Fruit fly (Drosophila melanogaster) whole organism, prepupa: ENCODE results near the gene Pde11.

Experiments used
- Blimp-1 ChIP-seq: fragments of 200-800 bp; sonication (Bioruptor generic); optimal IDR thresholded peaks from 3 replicates; lab custom pipeline; 2017; ENCODE audit warnings: missing biosample characterization, missing genetic modification characterization, mild to moderate bottlenecking, moderate library complexity, missing genetic modification reagents
- CG10631 ChIP-seq: fragments of 200-800 bp; sonication (Bioruptor generic); optimal IDR thresholded peaks from 2 replicates; lab custom pipeline; 2016; ENCODE audit warnings: missing biosample characterization, missing genetic modification characterization
- CG10669 ChIP-seq: fragments of 200-800 bp; sonication (Bioruptor generic); optimal IDR thresholded peaks from 3 replicates; lab custom pipeline; 2018; ENCODE audit warnings: missing biosample characterization, mild to moderate bottlenecking, missing genetic modification characterization, moderate library complexity
- CG11294 ChIP-seq: fragments of 200-800 bp; sonication (Bioruptor generic); IDR thresholded peaks from 2 replicates; pipeline ENCODE4 v1.3.6; 2022; ENCODE audit warnings: missing biosample characterization, missing genetic modification characterization
- CG11762 ChIP-seq: fragments of 200-800 bp; sonication (Bioruptor generic); optimal IDR thresholded peaks from 3 replicates; lab custom pipeline; 2016; ENCODE audit warnings: missing biosample characterization, missing genetic modification characterization; ENCODE audit not compliant: insufficient read depth
- CG15336 ChIP-seq: fragments of 200-800 bp; sonication (Bioruptor generic); IDR thresholded peaks from 2 replicates; pipeline ENCODE4 v1.3.6; 2022; ENCODE audit warnings: missing biosample characterization, missing genetic modification characterization
- CG1621 ChIP-seq: fragments of 200-800 bp; sonication (Bioruptor generic); optimal IDR thresholded peaks from 3 replicates; lab custom pipeline; 2018; ENCODE audit warnings: missing biosample characterization, mild to moderate bottlenecking, missing genetic modification characterization
- CG3032 ChIP-seq: fragments of 200-800 bp; optimal IDR thresholded peaks from 2 replicates; lab custom pipeline; 2019; ENCODE audit warnings: missing biosample characterization, mild to moderate bottlenecking, missing genetic modification characterization, moderate library complexity
- CG31627 ChIP-seq: fragments of 200-800 bp; sonication (Bioruptor generic); optimal IDR thresholded peaks from 3 replicates; lab custom pipeline; 2016; ENCODE audit warnings: missing biosample characterization, missing genetic modification characterization
- CG32006 ChIP-seq: fragments of 200-800 bp; sonication (Bioruptor generic); optimal IDR thresholded peaks from 3 replicates; lab custom pipeline; 2017; ENCODE audit warnings: missing biosample characterization, mild to moderate bottlenecking, missing genetic modification characterization
- CG34406 ChIP-seq: fragments of 200-800 bp; sonication (Bioruptor generic); optimal IDR thresholded peaks from 3 replicates; lab custom pipeline; 2016; ENCODE audit warnings: missing biosample characterization, missing genetic modification characterization
- CG3919 ChIP-seq: fragments of 200-800 bp; sonication (Bioruptor generic); optimal IDR thresholded peaks from 3 replicates; lab custom pipeline; 2016; ENCODE audit warnings: missing biosample characterization, missing genetic modification characterization
- CG4318 ChIP-seq: fragments of 200-800 bp; sonication (Bioruptor generic); optimal IDR thresholded peaks from 3 replicates; lab custom pipeline; 2017; ENCODE audit warnings: missing biosample characterization, mild to moderate bottlenecking, missing genetic modification characterization
- CG6163 ChIP-seq: fragments of 200-800 bp; sonication (Bioruptor generic); IDR thresholded peaks from 3 replicates; pipeline ENCODE4 v1.3.6; 2022; ENCODE audit warnings: missing biosample characterization, missing genetic modification characterization
- CG6276 ChIP-seq: fragments of 200-800 bp; sonication (Bioruptor generic); optimal IDR thresholded peaks from 2 replicates; lab custom pipeline; 2017; ENCODE audit warnings: missing biosample characterization, mild to moderate bottlenecking, missing genetic modification characterization
- CG6792 ChIP-seq: fragments of 200-800 bp; sonication (Bioruptor generic); optimal IDR thresholded peaks from 3 replicates; lab custom pipeline; 2016; ENCODE audit warnings: missing biosample characterization, missing genetic modification characterization
- CG6854 ChIP-seq: fragments of 200-800 bp; sonication (Bioruptor generic); optimal IDR thresholded peaks from 2 replicates; lab custom pipeline; 2017; ENCODE audit warnings: missing biosample characterization, mild to moderate bottlenecking, missing genetic modification characterization
- CG8119 ChIP-seq: fragments of 200-800 bp; sonication (Bioruptor generic); IDR thresholded peaks from 3 replicates; pipeline ENCODE4 v1.3.6; 2022; ENCODE audit warnings: missing biosample characterization, missing genetic modification characterization
- CG9139 ChIP-seq: fragments of 200-800 bp; sonication (Bioruptor generic); optimal IDR thresholded peaks from 3 replicates; lab custom pipeline; 2017; ENCODE audit warnings: missing biosample characterization, mild to moderate bottlenecking, missing genetic modification characterization
- Eip75B ChIP-seq: fragments of 200-800 bp; sonication (Bioruptor generic); optimal IDR thresholded peaks from 3 replicates; lab custom pipeline; 2016; ENCODE audit warnings: missing biosample characterization, missing genetic modification characterization
- Eip78C ChIP-seq: fragments of 200-800 bp; sonication (Bioruptor generic); peaks from one replicate; lab custom pipeline; 2016; ENCODE audit warnings: missing biosample characterization, missing genetic modification characterization
- Eip93F ChIP-seq: fragments of 200-800 bp; sonication (Bioruptor generic); optimal IDR thresholded peaks from 2 replicates; lab custom pipeline; 2016; ENCODE audit warnings: missing biosample characterization, mild to moderate bottlenecking, missing genetic modification characterization
- Ets96B ChIP-seq: fragments of 200-800 bp; optimal IDR thresholded peaks from 2 replicates; lab custom pipeline; 2019; ENCODE audit warnings: missing biosample characterization, mild to moderate bottlenecking, missing genetic modification characterization, moderate library complexity
- Gug ChIP-seq: fragments of 200-800 bp; sonication (Bioruptor generic); IDR thresholded peaks from 2 replicates; pipeline ENCODE4 v1.3.6; 2022; ENCODE audit warnings: missing biosample characterization, missing genetic modification characterization
- Hr4 ChIP-seq: fragments of 200-800 bp; sonication (Bioruptor generic); optimal IDR thresholded peaks from 3 replicates; lab custom pipeline; 2016; ENCODE audit warnings: missing biosample characterization, missing genetic modification characterization
- Lpt ChIP-seq: fragments of 200-800 bp; sonication (Bioruptor generic); optimal IDR thresholded peaks from 3 replicates; lab custom pipeline; 2016; ENCODE audit warnings: missing biosample characterization, missing genetic modification characterization
- OdsH ChIP-seq: fragments of 200-800 bp; sonication (Bioruptor generic); optimal IDR thresholded peaks from 3 replicates; lab custom pipeline; 2016; ENCODE audit warnings: missing biosample characterization, missing genetic modification characterization
- Smox ChIP-seq: fragments of 200-800 bp; sonication (Bioruptor generic); optimal IDR thresholded peaks from 3 replicates; lab custom pipeline; 2016; ENCODE audit warnings: missing biosample characterization, missing genetic modification characterization
- Sox102F ChIP-seq: fragments of 200-800 bp; sonication (Bioruptor generic); optimal IDR thresholded peaks from 2 replicates; lab custom pipeline; 2016; ENCODE audit warnings: missing biosample characterization, mild to moderate bottlenecking, missing genetic modification characterization
- Sox14 ChIP-seq: fragments of 200-800 bp; sonication (Bioruptor generic); optimal IDR thresholded peaks from 3 replicates; lab custom pipeline; 2016; ENCODE audit warnings: missing biosample characterization, missing genetic modification characterization
- achi ChIP-seq: fragments of 200-800 bp; sonication (Bioruptor generic); optimal IDR thresholded peaks from 3 replicates; lab custom pipeline; 2016; ENCODE audit warnings: missing biosample characterization, missing genetic modification characterization
- acj6 ChIP-seq: fragments of 200-800 bp; sonication (Bioruptor generic); optimal IDR thresholded peaks from 3 replicates; lab custom pipeline; 2016; ENCODE audit warnings: missing biosample characterization, missing genetic modification characterization
- dac ChIP-seq: fragments of 200-800 bp; sonication (Bioruptor generic); optimal IDR thresholded peaks from 2 replicates; lab custom pipeline; 2017; ENCODE audit warnings: missing biosample characterization, mild to moderate bottlenecking, missing genetic modification characterization
- dsx ChIP-seq: fragments of 200-800 bp; optimal IDR thresholded peaks from 3 replicates; lab custom pipeline; 2019; ENCODE audit warnings: missing biosample characterization, mild to moderate bottlenecking, missing genetic modification characterization, moderate library complexity; ENCODE audit not compliant: poor library complexity, severe bottlenecking
- eg ChIP-seq: fragments of 200-800 bp; sonication (Bioruptor generic); IDR thresholded peaks from 3 replicates; pipeline ENCODE4 v1.3.6; 2022; ENCODE audit warnings: missing biosample characterization, missing genetic modification characterization
- fd59A ChIP-seq: fragments of 200-800 bp; sonication (Bioruptor generic); optimal IDR thresholded peaks from 2 replicates; lab custom pipeline; 2017; ENCODE audit warnings: missing biosample characterization, mild to moderate bottlenecking, missing genetic modification characterization, missing genetic modification reagents
- fkh ChIP-seq: fragments of 200-800 bp; sonication (Bioruptor generic); optimal IDR thresholded peaks from 3 replicates; lab custom pipeline; 2017; ENCODE audit warnings: missing biosample characterization, mild to moderate bottlenecking, missing genetic modification characterization, moderate library complexity
- lz ChIP-seq: fragments of 200-800 bp; sonication (Bioruptor generic); optimal IDR thresholded peaks from 3 replicates; lab custom pipeline; 2016; ENCODE audit warnings: missing biosample characterization, missing genetic modification characterization
- net ChIP-seq: fragments of 200-800 bp; sonication (Bioruptor generic); optimal IDR thresholded peaks from 3 replicates; lab custom pipeline; 2016; ENCODE audit warnings: missing biosample characterization, missing genetic modification characterization
- pdm3 ChIP-seq: fragments of 200-800 bp; sonication (Bioruptor generic); optimal IDR thresholded peaks from 3 replicates; lab custom pipeline; 2016; ENCODE audit warnings: missing biosample characterization, missing genetic modification characterization
- salr ChIP-seq, 2 experiments: fragments of 200-800 bp; sonication (Bioruptor generic); optimal IDR thresholded peaks; 3 replicates each; lab custom pipeline; 2016 to 2018; ENCODE audit warnings: missing biosample characterization in 2 of 2, missing genetic modification characterization in 2 of 2, mild to moderate bottlenecking in 1 of 2
- ss ChIP-seq, 2 experiments: fragments of 200-800 bp; sonication (Bioruptor generic); optimal IDR thresholded peaks; 2 replicates in 1 of 2; 3 replicates in 1 of 2; lab custom pipeline; 2017 to 2018; ENCODE audit warnings: mild to moderate bottlenecking in 2 of 2, missing biosample characterization in 2 of 2, missing genetic modification characterization in 2 of 2, moderate library complexity in 1 of 2

Gene Pde11

DNA sequence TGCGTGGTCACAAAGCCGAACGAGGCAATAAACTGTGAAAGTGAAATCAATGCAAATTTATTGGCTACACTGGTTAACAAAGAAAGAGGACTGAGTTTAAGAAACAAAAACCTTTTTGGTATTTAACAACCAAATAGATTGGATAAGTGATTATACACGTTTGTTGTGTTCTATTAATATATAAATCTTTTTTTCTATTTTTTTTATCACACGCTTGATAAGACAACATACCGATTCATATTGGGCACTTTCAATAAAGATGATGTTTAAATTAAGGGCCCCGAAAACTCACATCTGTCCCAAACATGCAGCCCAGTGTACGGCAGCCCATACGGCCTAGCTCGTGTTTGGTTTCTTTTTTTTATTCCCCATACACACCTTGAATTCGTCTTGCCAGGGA, 97.0 kb downstream of the Pde11 start:
- peak; percentile 15 for TF ChIP-seq CG10631
- TF ChIP-seq Blimp-1, result no peak
- TF ChIP-seq salr (GFP tag; optimal IDR thresholded peaks at IDR 0.05; lab: Kevin White, UChicago), result peak in 1 of 2 experiments; percentile 5
- TF ChIP-seq Eip78C, result peak; percentile 88
- TF ChIP-seq CG6163, result 0 out of 3 replicates have a peak, but pooled peaks have one; percentile 23
- TF ChIP-seq Hr4 (GFP tag; lab: Kevin White, UChicago), result peak; percentile 55
- TF ChIP-seq Sox14 (GFP tag; lab: Kevin White, UChicago), result no peak
- TF ChIP-seq acj6 (GFP tag; lab: Kevin White, UChicago), result no peak
- peak; percentile 4 for TF ChIP-seq fd59A (GFP tag; lab: Kevin White, UChicago)
- no peak for TF ChIP-seq Eip93F (GFP tag; lab: Kevin White, UChicago)
- TF ChIP-seq CG3919 (GFP tag; lab: Kevin White, UChicago), result peak; percentile 34
- no peak for TF ChIP-seq CG10669 (GFP tag; lab: Kevin White, UChicago)
- no peak for TF ChIP-seq pdm3 (GFP tag; lab: Kevin White, UChicago)
- peak; percentile 75 for TF ChIP-seq CG32006 (GFP tag; lab: Kevin White, UChicago)
- TF ChIP-seq Ets96B, result no peak
- TF ChIP-seq achi (GFP tag; lab: Kevin White, UChicago), result peak; percentile 58
- peak; percentile 56 for TF ChIP-seq CG6276
- no peak for TF ChIP-seq Eip75B (GFP tag; lab: Kevin White, UChicago)
- TF ChIP-seq CG31627, result no peak
- TF ChIP-seq dac (GFP tag; lab: Kevin White, UChicago), result peak; percentile 47
- TF ChIP-seq Sox102F (GFP tag; lab: Kevin White, UChicago), result no peak
- TF ChIP-seq CG15336 (GFP tag; lab: Robert Waterston, UW), result peak; percentile 88
- TF ChIP-seq CG3032 (tag; lab: Kevin White, UChicago), result peak; percentile 15
- peak; percentile 54; the same call in 2 of the 3 replicates for TF ChIP-seq eg (GFP tag; lab: Robert Waterston, UW)
- TF ChIP-seq CG6854 (GFP tag; lab: Kevin White, UChicago), result no peak
- no peak for TF ChIP-seq Gug (GFP tag; lab: Robert Waterston, UW)
- TF ChIP-seq CG6792 (GFP tag; lab: Kevin White, UChicago), result no peak
- TF ChIP-seq ss (GFP tag; optimal IDR thresholded peaks at IDR 0.05; lab: Kevin White, UChicago), result peak; percentile 12 to 48
- TF ChIP-seq CG8119 (GFP tag; lab: Robert Waterston, UW), result peak; percentile 79
- TF ChIP-seq net (GFP tag; lab: Kevin White, UChicago), result peak; percentile 2
- no peak for TF ChIP-seq CG9139
- no peak for TF ChIP-seq Smox (GFP tag; lab: Kevin White, UChicago)
- TF ChIP-seq CG4318 (GFP tag; lab: Kevin White, UChicago), result peak; percentile 64
- no peak for TF ChIP-seq lz (GFP tag; lab: Kevin White, UChicago)
- TF ChIP-seq CG11762 (GFP tag; lab: Kevin White, UChicago), result no peak
- TF ChIP-seq CG34406, result peak; percentile 19
- TF ChIP-seq Lpt, result no peak

- TF ChIP-seq lz (GFP tag; lab: Kevin White, UChicago) (no peak), Lpt (no peak), CG6854 (GFP tag; lab: Kevin White, UChicago) (no peak), OdsH (GFP tag; lab: Kevin White, UChicago) (no peak), Sox14 (GFP tag; lab: Kevin White, UChicago) (no peak)
Measured at dm6 chr2L:18486828-18487227, 103.3 kb downstream of the Pde11 start.

- TF ChIP-seq CG1621 (tag; lab: Kevin White, UChicago), result peak; percentile 0
- peak; percentile 17 for TF ChIP-seq Eip93F (GFP tag; lab: Kevin White, UChicago)
- TF ChIP-seq CG11294 (GFP tag; lab: Robert Waterston, UW), result no peak
- 0 out of 3 replicates have a peak, but pooled peaks have one; percentile 33 for TF ChIP-seq CG6163
- TF ChIP-seq CG3032 (tag; lab: Kevin White, UChicago), result no peak
- TF ChIP-seq fkh (GFP tag; lab: Kevin White, UChicago), result peak; percentile 84
- TF ChIP-seq dsx, result no peak
Measured at dm6 chr2L:18485211-18485610, 104.9 kb downstream of the Pde11 start, which contains the start of gene grnd. Gene grnd (plus strand): TSS chr2L:18485417.
